Worm (Caenorhabditis elegans) whole organism, mixed stage, embryonic: Measurements from ENCODE around the gene tag-266.

Source experiments
- M03D4.4 ChIP-seq: sonication (generic microtip); optimal IDR thresholded peaks from 2 replicates; lab custom pipeline; 2017; ENCODE audit warnings: mild to moderate bottlenecking, missing genetic modification characterization, missing compliant biosample characterization
- bed-3 ChIP-seq: fragments of 200-800 bp; sonication (Bioruptor generic); optimal IDR thresholded peaks from 3 replicates; lab custom pipeline; 2018; ENCODE audit warnings: mild to moderate bottlenecking, missing genetic modification characterization, moderate library complexity, missing compliant biosample characterization
- blmp-1 ChIP-seq: fragments of 150-350 bp; optimal IDR thresholded peaks from 2 replicates; lab custom pipeline; 2014; ENCODE audit warnings: missing biosample characterization, missing genetic modification characterization
- ceh-39 ChIP-seq: fragments of 150-350 bp; optimal IDR thresholded peaks from 2 replicates; lab custom pipeline; 2014; ENCODE audit warnings: missing biosample characterization, missing genetic modification characterization
- ceh-43 ChIP-seq: fragments of 200-800 bp; sonication (Bioruptor generic); optimal IDR thresholded peaks from 2 replicates; lab custom pipeline; 2018; ENCODE audit warnings: mild to moderate bottlenecking, missing genetic modification characterization, moderate library complexity, missing compliant biosample characterization
- ceh-83 ChIP-seq: fragments of 200-800 bp; sonication (Bioruptor generic); optimal IDR thresholded peaks from 2 replicates; lab custom pipeline; 2018; ENCODE audit warnings: mild to moderate bottlenecking, missing genetic modification characterization, missing compliant biosample characterization
- ces-1 ChIP-seq: fragments of 150-350 bp; optimal IDR thresholded peaks from 2 replicates; lab custom pipeline; 2014; ENCODE audit warnings: missing biosample characterization, missing genetic modification reagents, missing genetic modification characterization
- cnd-1 ChIP-seq: fragments of 200-800 bp; sonication (Bioruptor generic); optimal IDR thresholded peaks from 2 replicates; lab custom pipeline; 2018; ENCODE audit warnings: mild to moderate bottlenecking, missing genetic modification characterization, missing compliant biosample characterization
- drap-1 ChIP-seq: fragments of 200-800 bp; sonication (Bioruptor generic); optimal IDR thresholded peaks from 3 replicates; lab custom pipeline; 2018; ENCODE audit warnings: mild to moderate bottlenecking, missing genetic modification characterization, missing compliant biosample characterization
- elt-1 ChIP-seq: sonication (generic microtip); optimal IDR thresholded peaks from 2 replicates; lab custom pipeline; 2017; ENCODE audit warnings: missing genetic modification characterization, mild to moderate bottlenecking, missing compliant biosample characterization, antibody characterized with exemption, moderate library complexity, borderline replicate concordance; ENCODE audit not compliant: insufficient read depth
- elt-3 ChIP-seq: fragments of 150-350 bp; optimal IDR thresholded peaks from 2 replicates; lab custom pipeline; 2014; ENCODE audit warnings: missing biosample characterization, missing genetic modification characterization
- flh-1 ChIP-seq: fragments of 200-800 bp; sonication (Bioruptor generic); optimal IDR thresholded peaks from 2 replicates; lab custom pipeline; 2018; ENCODE audit warnings: mild to moderate bottlenecking, missing genetic modification characterization, moderate library complexity, missing compliant biosample characterization
- ham-2 ChIP-seq: fragments of 200-800 bp; sonication (Bioruptor generic); optimal IDR thresholded peaks from 2 replicates; lab custom pipeline; 2018; ENCODE audit warnings: mild to moderate bottlenecking, missing genetic modification characterization, missing compliant biosample characterization
- hlh-1 ChIP-seq: fragments of 150-350 bp; optimal IDR thresholded peaks from 2 replicates; lab custom pipeline; 2014; ENCODE audit warnings: missing biosample characterization, missing genetic modification reagents, missing genetic modification characterization
- lin-13 ChIP-seq: fragments of 150-350 bp; optimal IDR thresholded peaks from 2 replicates; lab custom pipeline; 2014; ENCODE audit warnings: missing biosample characterization, missing genetic modification characterization
- lin-32 ChIP-seq: fragments of 200-800 bp; sonication (Bioruptor generic); optimal IDR thresholded peaks from 2 replicates; lab custom pipeline; 2018; ENCODE audit warnings: mild to moderate bottlenecking, missing genetic modification characterization, missing compliant biosample characterization
- lsy-2 ChIP-seq: fragments of 150-350 bp; optimal IDR thresholded peaks from 2 replicates; lab custom pipeline; 2014; ENCODE audit warnings: missing biosample characterization, missing genetic modification characterization
- mep-1 ChIP-seq: fragments of 150-350 bp; optimal IDR thresholded peaks from 2 replicates; lab custom pipeline; 2017; ENCODE audit warnings: missing biosample characterization, missing genetic modification reagents, missing genetic modification characterization, inconsistent platforms
- mls-2 ChIP-seq: sonication (generic microtip); optimal IDR thresholded peaks from 2 replicates; lab custom pipeline; 2016; ENCODE audit warnings: mild to moderate bottlenecking, missing genetic modification characterization, moderate library complexity, missing compliant biosample characterization
- nhr-12 ChIP-seq: fragments of 150-350 bp; optimal IDR thresholded peaks from 2 replicates; lab custom pipeline; 2014; ENCODE audit warnings: missing biosample characterization, missing genetic modification characterization
- nhr-2 ChIP-seq: fragments of 150-350 bp; optimal IDR thresholded peaks from 2 replicates; lab custom pipeline; 2014; ENCODE audit warnings: missing biosample characterization, missing genetic modification characterization
- nhr-237 ChIP-seq: fragments of 150-350 bp; optimal IDR thresholded peaks from 2 replicates; lab custom pipeline; 2014; ENCODE audit warnings: missing biosample characterization, missing genetic modification characterization
- nhr-28 ChIP-seq: fragments of 150-350 bp; optimal IDR thresholded peaks from 2 replicates; lab custom pipeline; 2014; ENCODE audit warnings: missing biosample characterization, missing genetic modification characterization
- nhr-76 ChIP-seq: sonication (generic microtip); optimal IDR thresholded peaks from 2 replicates; lab custom pipeline; 2017; ENCODE audit warnings: missing biosample characterization, missing genetic modification characterization
- pha-4 ChIP-seq: fragments of 150-350 bp; optimal IDR thresholded peaks from 2 replicates; lab custom pipeline; 2018; ENCODE audit warnings: missing biosample characterization, missing genetic modification reagents, missing genetic modification characterization
- sem-2 ChIP-seq: fragments of 200-800 bp; sonication (Bioruptor generic); optimal IDR thresholded peaks from 2 replicates; lab custom pipeline; 2018; ENCODE audit warnings: mild to moderate bottlenecking, missing genetic modification characterization, missing compliant biosample characterization
- sptf-1 ChIP-seq: sonication (generic microtip); optimal IDR thresholded peaks from 2 replicates; lab custom pipeline; 2017; ENCODE audit warnings: mild to moderate bottlenecking, missing genetic modification characterization, moderate library complexity, missing compliant biosample characterization
- tbx-8 ChIP-seq: fragments of 200-800 bp; sonication (Bioruptor generic); optimal IDR thresholded peaks from 2 replicates; lab custom pipeline; 2018; ENCODE audit warnings: mild to moderate bottlenecking, missing genetic modification characterization, moderate library complexity, missing compliant biosample characterization
- unc-120 ChIP-seq: sonication (generic microtip); optimal IDR thresholded peaks from 2 replicates; lab custom pipeline; 2017; ENCODE audit warnings: missing genetic modification characterization, missing compliant biosample characterization; ENCODE audit not compliant: poor library complexity, severe bottlenecking
- unc-39 ChIP-seq: fragments of 150-350 bp; optimal IDR thresholded peaks from 2 replicates; lab custom pipeline; 2014; ENCODE audit warnings: missing biosample characterization, missing genetic modification characterization
- unc-62 ChIP-seq: fragments of 150-350 bp; optimal IDR thresholded peaks from 2 replicates; lab custom pipeline; 2014; ENCODE audit warnings: missing biosample characterization, missing genetic modification reagents, missing genetic modification characterization
- zip-8 ChIP-seq: fragments of 150-350 bp; optimal IDR thresholded peaks from 2 replicates; lab custom pipeline; 2014; ENCODE audit warnings: missing biosample characterization, missing genetic modification characterization
- ztf-11 ChIP-seq: fragments of 150-350 bp; optimal IDR thresholded peaks from 2 replicates; lab custom pipeline; 2014; ENCODE audit warnings: missing biosample characterization, missing genetic modification characterization

The tag-266 gene

ce11 chrIII:605415-606054, 34.5 kb downstream of the tag-266 start, which contains the start of the genes Y55B1AR.4 and ttr-7:
Gene Y55B1AR.4, minus strand, starts transcription at chrIII:605515.
Gene ttr-7, plus strand, starts transcription at chrIII:606004.
- no peak for TF ChIP-seq elt-3 (tag; lab: Kevin White, UChicago)
- no peak for TF ChIP-seq flh-1 (GFP tag; lab: Kevin White, UChicago)
- TF ChIP-seq ceh-43 (GFP tag; lab: Kevin White, UChicago), result no peak
- no peak for TF ChIP-seq bed-3 (GFP tag; lab: Kevin White, UChicago)
- TF ChIP-seq pha-4, result no peak

DNA sequence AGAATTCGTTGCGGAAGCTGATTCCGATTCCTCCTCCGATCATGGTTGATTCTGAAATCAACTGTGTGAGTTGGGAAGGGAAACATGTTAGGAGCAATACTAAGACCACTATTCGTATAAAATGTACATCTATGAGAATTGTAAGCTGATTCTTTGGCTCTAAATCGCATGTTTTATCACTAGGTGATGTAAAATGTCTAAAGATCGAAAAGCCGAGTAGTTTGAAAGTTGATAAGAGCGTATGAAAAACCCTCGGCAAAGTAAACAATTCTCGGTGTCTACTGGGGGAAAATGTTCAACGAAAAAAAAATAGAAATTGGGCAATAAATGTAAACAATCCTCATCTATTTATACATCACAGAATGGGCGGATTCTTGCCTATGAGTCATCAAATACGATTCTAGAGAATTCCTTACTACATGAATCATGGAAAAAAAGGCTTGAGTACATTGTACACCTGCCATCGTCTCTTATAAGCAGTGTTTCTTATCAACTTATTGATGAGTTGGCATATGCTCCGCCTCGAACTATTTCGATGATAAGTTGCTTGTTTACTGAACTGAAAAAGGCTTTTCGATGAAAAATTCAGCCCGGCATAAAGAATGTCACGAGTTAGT, 39.6 kb downstream of the tag-266 start, which contains the start of gene lec-6:
Gene lec-6 (minus strand): TSS at position 51 of the 617 bp plus-strand sequence.
- no peak for TF ChIP-seq drap-1 (GFP tag; lab: Kevin White, UChicago)
- no peak for TF ChIP-seq bed-3 (GFP tag; lab: Kevin White, UChicago)
- TF ChIP-seq nhr-76 (tag; lab: Kevin White, UChicago), result no peak
- TF ChIP-seq sptf-1 (tag; lab: Kevin White, UChicago), result no peak
- no peak for TF ChIP-seq blmp-1 (tag; lab: Kevin White, UChicago)

ce11 chrIII:599279-599678, 40.7 kb downstream of the tag-266 start:
- TF ChIP-seq ceh-43 (GFP tag; lab: Kevin White, UChicago) (no peak), bed-3 (GFP tag; lab: Kevin White, UChicago) (no peak), drap-1 (GFP tag; lab: Kevin White, UChicago) (no peak), elt-1 (tag; lab: Kevin White, UChicago) (no peak), sem-2 (GFP tag; lab: Kevin White, UChicago) (no peak), hlh-1 (tag; lab: Kevin White, UChicago) (no peak), nhr-12 (no peak), cnd-1 (tag; lab: Kevin White, UChicago) (no peak), blmp-1 (tag; lab: Kevin White, UChicago) (no peak), unc-62 (GFP tag; lab: Kevin White, UChicago) (no peak), ceh-83 (GFP tag; lab: Kevin White, UChicago) (no peak), M03D4.4 (no peak), mls-2 (tag; lab: Kevin White, UChicago) (no peak), ceh-39 (tag; lab: Kevin White, UChicago) (no peak), ztf-11 (tag; lab: Kevin White, UChicago) (no peak), flh-1 (GFP tag; lab: Kevin White, UChicago) (no peak), nhr-2 (tag; lab: Kevin White, UChicago) (no peak), nhr-237 (tag; lab: Kevin White, UChicago) (no peak), nhr-76 (tag; lab: Kevin White, UChicago) (no peak), tbx-8 (GFP tag; lab: Kevin White, UChicago) (no peak)

- TF ChIP-seq ztf-11 (tag; lab: Kevin White, UChicago), result no peak
- TF ChIP-seq ceh-43 (GFP tag; lab: Kevin White, UChicago), result no peak
- no peak for TF ChIP-seq ceh-39 (tag; lab: Kevin White, UChicago)
- no peak for TF ChIP-seq unc-39 (tag; lab: Kevin White, UChicago)
- TF ChIP-seq nhr-28, result no peak
- TF ChIP-seq bed-3 (GFP tag; lab: Kevin White, UChicago), result no peak
- no peak for TF ChIP-seq drap-1 (GFP tag; lab: Kevin White, UChicago)
- TF ChIP-seq ceh-83 (GFP tag; lab: Kevin White, UChicago), result no peak
- no peak for TF ChIP-seq lsy-2 (tag; lab: Kevin White, UChicago)
- TF ChIP-seq mls-2 (tag; lab: Kevin White, UChicago), result no peak
These were observed 41.3 kb downstream of the tag-266 start, which contains the start of gene Y55B1AR.2 for ce11 chrIII:598687-599086. Gene Y55B1AR.2, minus strand, starts transcription at chrIII:598787.

DNA sequence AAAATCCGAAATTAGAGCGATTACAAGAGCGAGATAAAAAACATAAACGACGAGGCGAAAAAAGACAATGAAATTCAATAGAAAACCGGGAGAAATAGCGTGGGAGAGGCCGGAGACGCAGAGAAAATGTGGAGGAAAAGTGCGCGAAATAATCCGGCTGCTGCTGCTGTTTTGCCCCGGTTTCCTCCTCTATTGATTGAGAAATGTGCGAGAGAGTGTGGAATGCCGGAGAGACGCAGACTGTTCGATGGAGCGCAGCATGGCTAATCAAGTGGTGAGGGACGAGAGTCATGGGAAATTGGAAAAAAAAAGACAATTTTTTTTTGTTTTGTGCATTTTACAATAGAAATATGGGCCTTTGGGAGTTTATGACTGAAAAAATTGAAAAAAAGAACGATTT, 41.9 kb downstream of the tag-266 start:
- TF ChIP-seq nhr-237 (tag; lab: Kevin White, UChicago) (peak; percentile 20), lin-13 (tag; lab: Kevin White, UChicago) (no peak), ceh-83 (GFP tag; lab: Kevin White, UChicago) (no peak), ceh-43 (GFP tag; lab: Kevin White, UChicago) (no peak), ham-2 (peak; percentile 97), hlh-1 (tag; lab: Kevin White, UChicago) (peak; percentile 9), zip-8 (no peak), ces-1 (GFP tag; lab: Kevin White, UChicago) (peak; percentile 91), M03D4.4 (no peak), elt-3 (tag; lab: Kevin White, UChicago) (no peak), bed-3 (GFP tag; lab: Kevin White, UChicago) (no peak), cnd-1 (tag; lab: Kevin White, UChicago) (no peak), nhr-76 (tag; lab: Kevin White, UChicago) (no peak), tbx-8 (GFP tag; lab: Kevin White, UChicago) (no peak), unc-120 (tag; lab: Kevin White, UChicago) (no peak), drap-1 (GFP tag; lab: Kevin White, UChicago) (no peak), lsy-2 (tag; lab: Kevin White, UChicago) (no peak), lin-32 (GFP tag; lab: Kevin White, UChicago) (no peak), sem-2 (GFP tag; lab: Kevin White, UChicago) (no peak), mls-2 (tag; lab: Kevin White, UChicago) (peak; percentile 64), ceh-39 (tag; lab: Kevin White, UChicago) (no peak), flh-1 (GFP tag; lab: Kevin White, UChicago) (no peak), sptf-1 (tag; lab: Kevin White, UChicago) (peak; percentile 43), nhr-2 (tag; lab: Kevin White, UChicago) (no peak), elt-1 (tag; lab: Kevin White, UChicago) (no peak), blmp-1 (tag; lab: Kevin White, UChicago) (no peak), unc-39 (tag; lab: Kevin White, UChicago) (no peak), nhr-12 (no peak), unc-62 (GFP tag; lab: Kevin White, UChicago) (no peak), mep-1 (tag; lab: Kevin White, UChicago) (peak; percentile 60), ztf-11 (tag; lab: Kevin White, UChicago) (peak; percentile 43)
